Worm (Caenorhabditis elegans): Measurements from ENCODE around the gene unc-24.

ce11 chrIV:7954006-7954405, 25.7 kb upstream of the unc-24 start:
- no peak for TF ChIP-seq ceh-43 (GFP tag; optimal IDR thresholded peaks at IDR 0.05)
- TF ChIP-seq lin-13 (tag; optimal IDR thresholded peaks at IDR 0.05), result no peak
- no peak for TF ChIP-seq drap-1 (GFP tag; optimal IDR thresholded peaks at IDR 0.05)
- no peak for TF ChIP-seq pha-4 (tag; optimal IDR thresholded peaks at IDR 0.05)
- TF ChIP-seq snpc-4 (tag; optimal IDR thresholded peaks at IDR 0.05), result no peak
- TF ChIP-seq mab-5 (tag; optimal IDR thresholded peaks at IDR 0.05), result no peak
- no peak for TF ChIP-seq nhr-12 (tag; optimal IDR thresholded peaks at IDR 0.05)
- TF ChIP-seq tbx-8 (GFP tag; optimal IDR thresholded peaks at IDR 0.05), result no peak
- TF ChIP-seq nhr-237 (tag; optimal IDR thresholded peaks at IDR 0.05), result no peak
